Worm (Caenorhabditis elegans): ENCODE results near the gene nhr-55.

ce11 chrV:459464-459863, 18.5 kb upstream of the nhr-55 start, which contains the start of gene nhr-203:
- TF ChIP-seq ham-2 (GFP tag; optimal IDR thresholded peaks at IDR 0.05) (no peak), snpc-4 (tag; optimal IDR thresholded peaks at IDR 0.05) (no peak), elt-3 (tag; optimal IDR thresholded peaks at IDR 0.05) (no peak), nhr-12 (tag; optimal IDR thresholded peaks at IDR 0.05) (no peak), ceh-43 (GFP tag; optimal IDR thresholded peaks at IDR 0.05) (no peak), nhr-76 (tag; optimal IDR thresholded peaks at IDR 0.05) (no peak)

All from whole organism, mixed stage, embryonic.